Worm (Caenorhabditis elegans): ENCODE measurements around the gene F08F8.9.
A peak's percentile ranks its signal among the peaks of the same experiment; 100 is the strongest.

DNA sequence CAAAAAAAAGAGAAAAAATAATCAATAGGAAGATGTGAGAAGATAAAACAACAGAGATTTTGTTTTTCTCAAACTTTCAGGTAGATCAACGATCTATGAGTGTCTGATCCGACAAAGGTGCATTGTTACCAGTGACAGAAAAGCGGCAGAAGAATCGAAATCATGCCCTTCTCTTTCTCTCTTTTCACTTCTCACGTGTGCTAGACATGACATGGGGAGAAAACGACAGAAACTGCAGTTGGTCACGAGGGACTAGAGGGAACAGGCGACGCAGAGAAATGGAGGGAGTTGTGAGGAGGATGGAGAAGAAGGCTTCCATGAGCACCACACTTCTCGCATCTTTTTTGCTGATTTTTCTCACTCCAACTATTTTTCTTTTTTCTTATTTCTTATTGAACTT lies 18.6 kb downstream of the F08F8.9 start, which contains the start of gene F56C9.10:
- TF ChIP-seq nhr-28 (tag; optimal IDR thresholded peaks at IDR 0.05): no peak
- TF ChIP-seq nhr-237 (tag; optimal IDR thresholded peaks at IDR 0.05): no peak
- TF ChIP-seq hpl-2 (GFP tag; optimal IDR thresholded peaks at IDR 0.05): no peak
- TF ChIP-seq ama-1 (optimal IDR thresholded peaks at IDR 0.05): peak; percentile 38
- peak; percentile 81 for TF ChIP-seq nhr-90 (tag; optimal IDR thresholded peaks at IDR 0.05; ENCODE audit: poor library complexity)
- no peak for TF ChIP-seq unc-62 (GFP tag; optimal IDR thresholded peaks at IDR 0.05)
- TF ChIP-seq zag-1 (tag; optimal IDR thresholded peaks at IDR 0.05): no peak
- TF ChIP-seq snpc-4 (tag; optimal IDR thresholded peaks at IDR 0.05): peak; percentile 64
- TF ChIP-seq mef-2 (tag; optimal IDR thresholded peaks at IDR 0.05): peak; percentile 74
